Worm (Caenorhabditis elegans): Measurements from ENCODE around the gene kbp-3.

The kbp-3 gene

DNA sequence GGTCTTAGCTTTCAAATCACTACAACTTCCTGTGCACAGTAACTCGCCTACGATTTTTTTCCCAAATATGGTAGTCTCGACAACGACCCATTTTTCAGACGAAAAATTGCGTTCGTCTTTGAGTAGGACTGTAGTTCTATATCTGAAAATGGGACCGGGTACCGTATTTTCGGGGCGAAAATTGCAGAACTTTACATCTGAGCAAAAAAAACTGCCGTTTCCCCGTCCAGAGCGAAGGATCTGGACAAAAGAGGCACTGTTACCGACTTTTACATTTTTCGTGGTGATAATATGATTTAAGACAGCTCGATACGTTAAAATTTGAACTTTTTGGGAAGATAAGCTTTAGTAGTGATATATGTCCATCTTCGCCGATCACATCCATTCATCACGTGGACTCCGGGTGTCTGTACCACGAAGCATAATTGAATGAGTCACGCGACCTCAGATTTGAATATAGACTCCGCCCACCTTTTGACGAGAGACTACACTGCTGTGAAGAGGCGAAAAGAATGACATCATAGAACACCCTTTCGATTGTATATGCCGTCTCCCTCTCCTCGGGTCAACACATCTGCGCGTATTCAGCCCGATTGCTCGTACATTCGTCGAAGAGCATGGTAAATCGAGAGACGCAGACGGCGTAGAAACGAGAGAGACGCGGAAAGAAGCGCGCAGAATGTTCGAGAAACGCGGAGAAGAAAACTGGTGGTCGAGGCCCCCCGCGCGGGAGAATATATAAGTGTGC is 15.0 kb upstream of the kbp-3 start (continued):
- peak; percentile 96 for TF ChIP-seq hlh-11 (tag; optimal IDR thresholded peaks at IDR 0.05)
- TF ChIP-seq D1046.2 (GFP tag; IDR thresholded peaks at IDR 0.05), result no peak
- TF ChIP-seq mxl-3 (GFP tag; optimal IDR thresholded peaks at IDR 0.05), result peak; percentile 70
- peak; percentile 56 for TF ChIP-seq mes-2 (tag; optimal IDR thresholded peaks at IDR 0.05; ENCODE audit: poor library complexity, severe bottlenecking)
- no peak for TF ChIP-seq tra-1 (GFP tag; IDR thresholded peaks at IDR 0.05)
- no peak for TF ChIP-seq aly-2 (tag; optimal IDR thresholded peaks at IDR 0.05)
- TF ChIP-seq nhr-6 (tag; optimal IDR thresholded peaks at IDR 0.05), result peak; percentile 78
- TF ChIP-seq nhr-28 (tag; optimal IDR thresholded peaks at IDR 0.05), result peak; percentile 36
- TF ChIP-seq lin-13 (GFP tag; optimal IDR thresholded peaks at IDR 0.05), result no peak
- peak; percentile 74 for TF ChIP-seq F37D6.2 (tag; optimal IDR thresholded peaks at IDR 0.05)
- TF ChIP-seq nhr-10 (tag; optimal IDR thresholded peaks at IDR 0.05), result peak; percentile 62
- no peak for TF ChIP-seq ama-1 (optimal IDR thresholded peaks at IDR 0.05)
- peak; percentile 69; the same call in 1 of the 2 replicates for TF ChIP-seq lin-29 (GFP tag; IDR thresholded peaks at IDR 0.05)
- no peak for TF ChIP-seq snpc-4 (tag; optimal IDR thresholded peaks at IDR 0.05)
- TF ChIP-seq lin-38 (GFP tag; IDR thresholded peaks at IDR 0.05), result peak; percentile 74
- TF ChIP-seq F26F4.8 (GFP tag; conservative IDR thresholded peaks at IDR 0.05), result no peak
- peak; percentile 8 for TF ChIP-seq ztf-7 (tag; optimal IDR thresholded peaks at IDR 0.05)
- no peak for TF ChIP-seq nhr-237 (tag; optimal IDR thresholded peaks at IDR 0.05)
- TF ChIP-seq nhr-111 (GFP tag; optimal IDR thresholded peaks at IDR 0.05), result no peak
- no peak for TF ChIP-seq sdz-12 (GFP tag; optimal IDR thresholded peaks at IDR 0.05)
- no peak for TF ChIP-seq lim-7 (GFP tag; IDR thresholded peaks at IDR 0.05)
- TF ChIP-seq nhr-77 (tag; optimal IDR thresholded peaks at IDR 0.05), result peak; percentile 61
- no peak for TF ChIP-seq dmd-9 (GFP tag; IDR thresholded peaks at IDR 0.05)
- TF ChIP-seq ceh-82 (tag; optimal IDR thresholded peaks at IDR 0.05), result no peak
- TF ChIP-seq hlh-30 (tag; optimal IDR thresholded peaks at IDR 0.05; ENCODE audit: insufficient read depth), result peak; percentile 89
- no peak for TF ChIP-seq fkh-10 (GFP tag; optimal IDR thresholded peaks at IDR 0.05)
- no peak for TF ChIP-seq Y48G9A.11 (GFP tag; IDR thresholded peaks at IDR 0.05)
- no peak for TF ChIP-seq nhr-11 (tag; optimal IDR thresholded peaks at IDR 0.05)
- no peak for TF ChIP-seq lin-15B (tag; optimal IDR thresholded peaks at IDR 0.05)
- no peak for TF ChIP-seq attf-4 (tag; optimal IDR thresholded peaks at IDR 0.05)
- peak; percentile 55 for TF ChIP-seq spr-1 (tag; optimal IDR thresholded peaks at IDR 0.05)
- peak; percentile 91 for TF ChIP-seq nhr-102 (tag; optimal IDR thresholded peaks at IDR 0.05)
- peak; percentile 64 for TF ChIP-seq dpl-1 (GFP tag; optimal IDR thresholded peaks at IDR 0.05)
- TF ChIP-seq ceh-20 (GFP tag; IDR thresholded peaks at IDR 0.05), result 0 out of 2 replicates have a peak, but pooled peaks have one; percentile 34
- TF ChIP-seq ceh-44 (GFP tag; IDR thresholded peaks at IDR 0.05), result no peak
- TF ChIP-seq unc-62 (GFP tag; optimal IDR thresholded peaks at IDR 0.05 in 1 of 2), result peak in 1 of 2 experiments; percentile 99
- no peak for TF ChIP-seq unc-62 (tag; optimal IDR thresholded peaks at IDR 0.05)
- no peak for TF ChIP-seq skn-1 (tag; optimal IDR thresholded peaks at IDR 0.05)
- TF ChIP-seq hif-1 (tag; optimal IDR thresholded peaks at IDR 0.05), result peak; percentile 90 to 99
- TF ChIP-seq daf-19 (GFP tag; conservative IDR thresholded peaks at IDR 0.05), result 0 out of 2 replicates have a peak, but pooled peaks have one; percentile 8
- peak; percentile 58 for TF ChIP-seq zip-2 (tag; optimal IDR thresholded peaks at IDR 0.05)
- TF ChIP-seq tag-97 (GFP tag; IDR thresholded peaks at IDR 0.05), result no peak
- no peak for TF ChIP-seq ztf-11 (tag; optimal IDR thresholded peaks at IDR 0.05)
- peak in 1 of 2 experiments; percentile 89 for TF ChIP-seq daf-16 (GFP tag; optimal IDR thresholded peaks at IDR 0.05)
- TF ChIP-seq daf-16 (tag; optimal IDR thresholded peaks at IDR 0.05), result peak; percentile 69
- peak; percentile 95 for TF ChIP-seq dve-1 (tag; optimal IDR thresholded peaks at IDR 0.05; ENCODE audit: insufficient read depth)
- no peak for TF ChIP-seq lir-3 (tag; optimal IDR thresholded peaks at IDR 0.05)
- peak; percentile 81 for TF ChIP-seq nhr-48 (tag; optimal IDR thresholded peaks at IDR 0.05)
- TF ChIP-seq nhr-25 (tag; optimal IDR thresholded peaks at IDR 0.05; ENCODE audit: borderline replicate concordance, insufficient read depth), result peak; percentile 82
- peak; percentile 90 for TF ChIP-seq madf-9 (GFP tag; conservative IDR thresholded peaks at IDR 0.05)
- TF ChIP-seq unc-130 (GFP tag; optimal IDR thresholded peaks at IDR 0.05), result no peak

Measured in whole organism, L4 larva.